Fruit fly (Drosophila melanogaster) whole organism, embryonic: Measurements from ENCODE around the gene ph-p.

Source experiments
- Adf1 ChIP-seq: fragments of 200-800 bp; sonication (Bioruptor generic); IDR thresholded peaks from 2 replicates; pipeline ENCODE4 v1.3.6; 2022; ENCODE audit warnings: missing biosample characterization, missing genetic modification characterization
- Atf3 ChIP-seq: fragments of 200-800 bp; sonication (Bioruptor generic); optimal IDR thresholded peaks from 3 replicates; lab custom pipeline; 2016; ENCODE audit warnings: missing biosample characterization, missing genetic modification characterization
- Awh ChIP-seq: fragments of 200-800 bp; sonication (Bioruptor generic); IDR thresholded peaks from 2 replicates; pipeline ENCODE4, ENCODE4 v1.3.6; 2022; ENCODE audit warnings: missing biosample characterization, missing genetic modification characterization
- B-H2 ChIP-seq: fragments of 200-800 bp; sonication (Bioruptor generic); optimal IDR thresholded peaks from 2 replicates; lab custom pipeline; 2018; ENCODE audit warnings: missing biosample characterization, mild to moderate bottlenecking, missing genetic modification characterization
- BtbVII ChIP-seq: fragments of 200-800 bp; sonication (Bioruptor generic); optimal IDR thresholded peaks from 3 replicates; lab custom pipeline; 2017; ENCODE audit warnings: missing biosample characterization, mild to moderate bottlenecking, missing genetic modification characterization
- CG10565 ChIP-seq: fragments of 200-800 bp; sonication (Bioruptor generic); optimal IDR thresholded peaks from 3 replicates; lab custom pipeline; 2016; ENCODE audit warnings: missing biosample characterization, mild to moderate bottlenecking, missing genetic modification characterization
- CG10979 ChIP-seq: fragments of 200-800 bp; sonication (Bioruptor generic); optimal IDR thresholded peaks from 2 replicates; lab custom pipeline; 2018; ENCODE audit warnings: missing biosample characterization, mild to moderate bottlenecking, missing genetic modification characterization, moderate library complexity
- CG14441 ChIP-seq: fragments of 200-800 bp; sonication (Bioruptor generic); IDR thresholded peaks from 2 replicates; pipeline ENCODE4 v1.3.6; 2022; ENCODE audit warnings: missing biosample characterization, missing genetic modification characterization
- CG16863 ChIP-seq: fragments of 200-800 bp; sonication (Bioruptor generic); optimal IDR thresholded peaks from 3 replicates; lab custom pipeline; 2016; ENCODE audit warnings: missing biosample characterization, missing genetic modification characterization
- CG17361 ChIP-seq: fragments of 200-800 bp; sonication (Bioruptor generic); IDR thresholded peaks from 3 replicates; pipeline ENCODE4 v1.3.6; 2022; ENCODE audit warnings: missing biosample characterization, missing genetic modification characterization
- CG17385 ChIP-seq: fragments of 200-800 bp; sonication (Bioruptor generic); optimal IDR thresholded peaks from 3 replicates; lab custom pipeline; 2018; ENCODE audit warnings: missing biosample characterization, mild to moderate bottlenecking, missing genetic modification characterization
- CG17829 ChIP-seq: fragments of 200-800 bp; optimal IDR thresholded peaks from 2 replicates; lab custom pipeline; 2019; ENCODE audit warnings: missing biosample characterization, mild to moderate bottlenecking, missing genetic modification characterization, moderate library complexity
- CG1832 ChIP-seq: fragments of 200-800 bp; sonication (Bioruptor generic); optimal IDR thresholded peaks from 2 replicates; lab custom pipeline; 2017; ENCODE audit warnings: missing biosample characterization, mild to moderate bottlenecking, missing genetic modification characterization, inconsistent platforms
- CG2678 ChIP-seq: fragments of 200-800 bp; sonication (Bioruptor generic); optimal IDR thresholded peaks from 3 replicates; lab custom pipeline; 2019; ENCODE audit warnings: missing biosample characterization, mild to moderate bottlenecking, missing genetic modification characterization, moderate library complexity
- CG2712 ChIP-seq: fragments of 200-800 bp; optimal IDR thresholded peaks from 3 replicates; lab custom pipeline; 2019; ENCODE audit warnings: missing biosample characterization, mild to moderate bottlenecking, missing genetic modification characterization, moderate library complexity
- CG3847 ChIP-seq: fragments of 200-800 bp; sonication (Bioruptor generic); IDR thresholded peaks from 2 replicates; pipeline ENCODE4 v1.3.6; 2022; ENCODE audit warnings: missing biosample characterization, missing genetic modification characterization
- CG4854 ChIP-seq: fragments of 200-800 bp; sonication (Bioruptor generic); optimal IDR thresholded peaks from 2 replicates; lab custom pipeline; 2016; ENCODE audit warnings: missing biosample characterization, missing genetic modification characterization, inconsistent platforms
- CG7987 ChIP-seq: fragments of 200-800 bp; sonication (Bioruptor generic); optimal IDR thresholded peaks from 2 replicates; lab custom pipeline; 2018; ENCODE audit warnings: missing biosample characterization, mild to moderate bottlenecking, missing genetic modification characterization, moderate library complexity
- CG8359 ChIP-seq: fragments of 200-800 bp; sonication (Bioruptor generic); optimal IDR thresholded peaks from 2 replicates; lab custom pipeline; 2017; ENCODE audit warnings: missing biosample characterization, mild to moderate bottlenecking, missing genetic modification characterization, borderline replicate concordance
- CG9215 ChIP-seq: fragments of 200-800 bp; sonication (Bioruptor generic); IDR thresholded peaks from 2 replicates; pipeline ENCODE4 v1.3.6; 2022; ENCODE audit warnings: missing biosample characterization, missing genetic modification characterization
- CkIIα-i1 ChIP-seq: fragments of 200-800 bp; sonication (Bioruptor generic); IDR thresholded peaks from 2 replicates; pipeline ENCODE4 v1.3.6; 2022; ENCODE audit warnings: missing biosample characterization, missing genetic modification characterization
- CrebB ChIP-seq: fragments of 200-800 bp; sonication (Bioruptor generic); optimal IDR thresholded peaks from 3 replicates; lab custom pipeline; 2018; ENCODE audit warnings: missing biosample characterization, mild to moderate bottlenecking, missing genetic modification characterization
- Doc2 ChIP-seq: fragments of 200-800 bp; sonication (Bioruptor generic); IDR thresholded peaks from 2 replicates; pipeline ENCODE4 v1.3.6; 2022; ENCODE audit warnings: missing biosample characterization, missing genetic modification characterization
- Doc3 ChIP-seq: fragments of 200-800 bp; sonication (Bioruptor generic); IDR thresholded peaks from 3 replicates; pipeline ENCODE4 v1.3.6; 2022; ENCODE audit warnings: missing biosample characterization, missing genetic modification characterization; ENCODE audit not compliant: partially characterized antibody
- Dref ChIP-seq: fragments of 200-800 bp; sonication (Bioruptor generic); IDR thresholded peaks from 2 replicates; pipeline ENCODE4 v1.3.6; 2022; ENCODE audit warnings: missing biosample characterization, missing genetic modification characterization
- Drgx ChIP-seq: fragments of 200-800 bp; sonication (Bioruptor generic); IDR thresholded peaks from 2 replicates; pipeline ENCODE4 v1.3.6; 2022; ENCODE audit warnings: missing biosample characterization, missing genetic modification characterization
- Eip74EF ChIP-seq, 2 experiments: fragments of 200-800 bp in 1 of 2; fragments of >200 bp in 1 of 2; sonication (Bioruptor generic) in 1 of 2; optimal IDR thresholded peaks; 2 replicates each; lab custom pipeline; 2017 to 2019; ENCODE audit warnings: missing biosample characterization in 2 of 2, missing genetic modification characterization in 2 of 2, mild to moderate bottlenecking in 1 of 2, moderate library complexity in 1 of 2
- Gug ChIP-seq: fragments of 200-800 bp; sonication (Bioruptor generic); IDR thresholded peaks from 4 replicates; pipeline ENCODE4 v1.3.6; 2022; ENCODE audit warnings: missing biosample characterization, missing genetic modification characterization
- H15 ChIP-seq: fragments of 200-800 bp; sonication (Bioruptor generic); IDR thresholded peaks from 3 replicates; pipeline ENCODE4 v1.3.6; 2022; ENCODE audit warnings: missing biosample characterization, missing genetic modification characterization
- HLHmδ ChIP-seq: fragments of 200-800 bp; sonication (Bioruptor generic); optimal IDR thresholded peaks from 2 replicates; lab custom pipeline; 2018; ENCODE audit warnings: missing biosample characterization, mild to moderate bottlenecking, missing genetic modification characterization, moderate library complexity
- MESR4 ChIP-seq: fragments of 200-800 bp; sonication (Bioruptor generic); optimal IDR thresholded peaks from 2 replicates; lab custom pipeline; 2018; ENCODE audit warnings: missing biosample characterization, mild to moderate bottlenecking, missing genetic modification characterization, moderate library complexity
- Max ChIP-seq: fragments of 200-800 bp; sonication (Bioruptor generic); optimal IDR thresholded peaks from 2 replicates; lab custom pipeline; 2016; ENCODE audit warnings: missing biosample characterization, mild to moderate bottlenecking, missing genetic modification characterization
- Mes4 ChIP-seq: fragments of 200-800 bp; sonication (Bioruptor generic); optimal IDR thresholded peaks from 2 replicates; lab custom pipeline; 2016; ENCODE audit warnings: missing biosample characterization, missing genetic modification characterization
- Mrtf ChIP-seq: fragments of 200-800 bp; sonication (Bioruptor generic); IDR thresholded peaks from 3 replicates; pipeline ENCODE4 v1.3.6; 2022; ENCODE audit warnings: missing biosample characterization, missing genetic modification characterization
- Rfx ChIP-seq: fragments of 200-800 bp; sonication (Bioruptor generic); IDR thresholded peaks from 2 replicates; pipeline ENCODE4 v1.3.6; 2022; ENCODE audit warnings: missing biosample characterization, missing genetic modification characterization
- Rx ChIP-seq: fragments of 200-800 bp; sonication (Bioruptor generic); IDR thresholded peaks from 2 replicates; pipeline ENCODE4 v1.3.6; 2022; ENCODE audit warnings: missing biosample characterization, missing genetic modification characterization
- aop ChIP-seq: fragments of 200-800 bp; sonication (Bioruptor generic); IDR thresholded peaks from 2 replicates; pipeline ENCODE4 v1.3.6; 2022; ENCODE audit warnings: missing biosample characterization, missing genetic modification characterization
- bowl ChIP-seq: fragments of 200-800 bp; sonication (Bioruptor generic); IDR thresholded peaks from 2 replicates; pipeline ENCODE4 v1.3.6; 2022; ENCODE audit warnings: missing biosample characterization, missing genetic modification characterization
- cas ChIP-seq: fragments of 200-800 bp; sonication (Bioruptor generic); IDR thresholded peaks from 2 replicates; pipeline ENCODE4 v1.3.6; 2022; ENCODE audit warnings: missing biosample characterization, missing genetic modification characterization
- dm ChIP-seq: fragments of 200-800 bp; sonication (Bioruptor generic); optimal IDR thresholded peaks from 3 replicates; lab custom pipeline; 2016; ENCODE audit warnings: missing biosample characterization, missing genetic modification characterization
- ewg ChIP-seq: fragments of 200-800 bp; sonication (Bioruptor generic); optimal IDR thresholded peaks from 3 replicates; lab custom pipeline; 2017; ENCODE audit warnings: mild to moderate bottlenecking, missing biosample characterization, missing genetic modification reagents, missing genetic modification characterization
- fd102C ChIP-seq: fragments of 200-800 bp; sonication (Bioruptor generic); optimal IDR thresholded peaks from 2 replicates; lab custom pipeline; 2018; ENCODE audit warnings: missing biosample characterization, mild to moderate bottlenecking, missing genetic modification characterization, moderate library complexity
- fru ChIP-seq: fragments of >200 bp; optimal IDR thresholded peaks from 2 replicates; lab custom pipeline; 2017
- ham ChIP-seq: fragments of 200-800 bp; sonication (Bioruptor generic); IDR thresholded peaks from 2 replicates; pipeline ENCODE4 v1.3.6; 2022; ENCODE audit warnings: missing biosample characterization, missing genetic modification characterization
- lbe ChIP-seq: fragments of 200-800 bp; sonication (Bioruptor generic); optimal IDR thresholded peaks from 2 replicates; lab custom pipeline; 2016; ENCODE audit warnings: missing biosample characterization, mild to moderate bottlenecking, missing genetic modification characterization
- lilli ChIP-seq: fragments of 200-800 bp; sonication (Bioruptor generic); optimal IDR thresholded peaks from 3 replicates; lab custom pipeline; 2016; ENCODE audit warnings: missing biosample characterization, missing genetic modification characterization
- pho ChIP-seq: fragments of 200-800 bp; sonication (Bioruptor generic); optimal IDR thresholded peaks from 2 replicates; lab custom pipeline; 2016; ENCODE audit warnings: missing biosample characterization, missing genetic modification characterization
- repo ChIP-seq: fragments of 200-800 bp; sonication (Bioruptor generic); optimal IDR thresholded peaks from 2 replicates; lab custom pipeline; 2016; ENCODE audit warnings: missing biosample characterization, missing genetic modification characterization
- sr ChIP-seq: fragments of 200-800 bp; sonication (Bioruptor generic); IDR thresholded peaks from 3 replicates; pipeline ENCODE4 v1.3.6; 2022; ENCODE audit warnings: missing biosample characterization, missing genetic modification characterization
- sug ChIP-seq: fragments of 200-800 bp; optimal IDR thresholded peaks from 2 replicates; lab custom pipeline; 2019; ENCODE audit warnings: missing biosample characterization, mild to moderate bottlenecking, missing genetic modification characterization, moderate library complexity
- ttk ChIP-seq: fragments of 200-800 bp; sonication (Bioruptor generic); IDR thresholded peaks from 2 replicates; pipeline ENCODE4 v2.1.2; 2022; ENCODE audit warnings: missing biosample characterization, missing genetic modification characterization
- wek ChIP-seq: fragments of 200-800 bp; sonication (Bioruptor generic); optimal IDR thresholded peaks from 3 replicates; lab custom pipeline; 2018; ENCODE audit warnings: missing biosample characterization, mild to moderate bottlenecking, missing genetic modification characterization, moderate library complexity
- z ChIP-seq: fragments of 200-800 bp; sonication (Bioruptor generic); IDR thresholded peaks from 3 replicates; pipeline ENCODE4 v1.3.6; 2022; ENCODE audit warnings: missing biosample characterization, missing genetic modification characterization

ph-p gene

DNA sequence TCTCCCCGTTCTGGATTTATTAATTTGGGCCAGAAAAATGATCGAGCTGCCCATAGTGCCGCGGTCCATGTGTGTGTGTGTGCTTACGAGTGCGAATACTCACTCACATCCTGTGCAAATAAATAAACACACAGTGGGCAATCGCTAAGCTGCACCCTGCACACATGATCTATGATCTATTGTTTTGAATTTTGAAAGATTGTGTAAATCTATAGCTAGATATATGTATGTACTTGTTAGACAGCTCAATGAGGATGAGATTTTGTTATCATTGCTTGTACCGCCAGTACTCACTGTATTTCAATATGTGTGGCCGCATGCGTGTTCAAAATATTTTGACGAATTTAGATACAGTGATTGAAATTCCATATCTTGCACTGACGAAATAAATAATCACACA lies 55.1 kb downstream of the ph-p start (continued):
- no peak for TF ChIP-seq bowl (GFP tag; lab: Robert Waterston, UW)
- no peak for TF ChIP-seq fru (lab: Kevin White, UChicago)
- peak; percentile 94 for TF ChIP-seq Drgx (GFP tag; lab: Robert Waterston, UW)
- TF ChIP-seq CG17361 (GFP tag; lab: Robert Waterston, UW): no peak
- peak; percentile 33 for TF ChIP-seq CG17385 (GFP tag; lab: Kevin White, UChicago)
- TF ChIP-seq H15: no peak
- TF ChIP-seq Awh: no peak
- no peak for TF ChIP-seq Eip74EF (GFP tag; optimal IDR thresholded peaks at IDR 0.05; lab: Kevin White, UChicago)
- peak; percentile 24 for TF ChIP-seq sug
- no peak for TF ChIP-seq CG1832 (GFP tag; lab: Kevin White, UChicago)
- no peak for TF ChIP-seq wek (GFP tag; lab: Kevin White, UChicago)
- no peak for TF ChIP-seq CG17829
- no peak for TF ChIP-seq ttk (GFP tag; lab: Robert Waterston, UW)
- no peak for TF ChIP-seq CG10979 (tag; lab: Kevin White, UChicago)
- TF ChIP-seq CG14441: peak; percentile 50; the same call in 1 of the 2 replicates
- no peak for TF ChIP-seq HLHmδ
- no peak for TF ChIP-seq CG16863 (GFP tag; lab: Kevin White, UChicago)
- TF ChIP-seq CkIIα-i1: no peak
- TF ChIP-seq Gug (GFP tag; lab: Robert Waterston, UW): peak; percentile 71; the same call in 3 of the 4 replicates
- peak; percentile 56 for TF ChIP-seq CrebB (tag; lab: Kevin White, UChicago)
- no peak for TF ChIP-seq z (GFP tag; lab: Robert Waterston, UW)
- TF ChIP-seq lbe (GFP tag; lab: Kevin White, UChicago): peak; percentile 80
- no peak for TF ChIP-seq fd102C (GFP tag; lab: Kevin White, UChicago)
- TF ChIP-seq Rx (GFP tag; lab: Robert Waterston, UW): peak; percentile 41; the same call in 1 of the 2 replicates
- peak; percentile 0 for TF ChIP-seq CG4854
- TF ChIP-seq BtbVII (GFP tag; lab: Kevin White, UChicago): peak; percentile 50
- TF ChIP-seq Mes4 (GFP tag; lab: Kevin White, UChicago): no peak
- peak; percentile 30; the same call in 1 of the 2 replicates for TF ChIP-seq Dref (GFP tag; lab: Robert Waterston, UW)
- peak; percentile 18 for TF ChIP-seq CG2712 (tag; lab: Kevin White, UChicago)
- TF ChIP-seq Max (GFP tag; lab: Kevin White, UChicago): no peak
- peak; percentile 91 for TF ChIP-seq Rfx (GFP tag; lab: Robert Waterston, UW)
- peak; percentile 79 for TF ChIP-seq CG9215 (GFP tag; lab: Robert Waterston, UW)
- TF ChIP-seq ewg (GFP tag; lab: Kevin White, UChicago): no peak
- no peak for TF ChIP-seq Doc3
- no peak for TF ChIP-seq Doc2 (GFP tag; lab: Robert Waterston, UW)
- no peak for TF ChIP-seq aop (GFP tag; lab: Robert Waterston, UW)
- TF ChIP-seq repo: no peak
- TF ChIP-seq CG2678 (tag; lab: Kevin White, UChicago): peak; percentile 69
- no peak for TF ChIP-seq Atf3 (GFP tag; lab: Kevin White, UChicago)
- peak; percentile 54; the same call in 1 of the 3 replicates for TF ChIP-seq Mrtf (GFP tag; lab: Robert Waterston, UW)
- TF ChIP-seq dm (GFP tag; lab: Kevin White, UChicago): no peak
- TF ChIP-seq Adf1: no peak
- TF ChIP-seq MESR4 (GFP tag; lab: Kevin White, UChicago): no peak
- no peak for TF ChIP-seq CG8359
- peak; percentile 37 for TF ChIP-seq B-H2 (GFP tag; lab: Kevin White, UChicago)
- peak; percentile 80 for TF ChIP-seq lilli (GFP tag; lab: Kevin White, UChicago)
- no peak for TF ChIP-seq cas
- TF ChIP-seq CG3847 (GFP tag; lab: Robert Waterston, UW): peak; percentile 68
- no peak for TF ChIP-seq CG7987 (GFP tag; lab: Kevin White, UChicago)
- no peak for TF ChIP-seq ham (GFP tag; lab: Robert Waterston, UW)
- TF ChIP-seq CG10565: no peak
- peak; percentile 57 for TF ChIP-seq pho (GFP tag; lab: Kevin White, UChicago)
- TF ChIP-seq sr (GFP tag; lab: Robert Waterston, UW): no peak
